Worm (Caenorhabditis elegans) whole organism, early embryonic: Measurements from ENCODE around the gene ced-6.

Experiments used
- B0310.2 ChIP-seq: sonication (generic microtip); optimal IDR thresholded peaks from 2 replicates; lab custom pipeline; 2016; ENCODE audit warnings: mild to moderate bottlenecking, missing genetic modification characterization, missing compliant biosample characterization
- F13C5.2 ChIP-seq: sonication (generic microtip); optimal IDR thresholded peaks from 2 replicates; lab custom pipeline; 2017; ENCODE audit warnings: mild to moderate bottlenecking, missing genetic modification characterization, inconsistent platforms, missing compliant biosample characterization
- aly-1 ChIP-seq: sonication (generic microtip); optimal IDR thresholded peaks from 2 replicates; lab custom pipeline; 2016; ENCODE audit warnings: missing genetic modification characterization, missing compliant biosample characterization
- ama-1 ChIP-seq: fragments of 150-350 bp; optimal IDR thresholded peaks from 2 replicates; lab custom pipeline; 2014
- ceh-13 ChIP-seq: fragments of 200-800 bp; sonication (Bioruptor generic); optimal IDR thresholded peaks from 2 replicates; lab custom pipeline; 2018; ENCODE audit warnings: mild to moderate bottlenecking, missing genetic modification characterization, missing compliant biosample characterization
- ceh-36 ChIP-seq: sonication (generic microtip); optimal IDR thresholded peaks from 2 replicates; lab custom pipeline; 2016; ENCODE audit warnings: missing genetic modification characterization, inconsistent platforms, missing compliant biosample characterization
- ets-7 ChIP-seq: sonication (generic microtip); optimal IDR thresholded peaks from 2 replicates; lab custom pipeline; 2016; ENCODE audit warnings: missing genotype, missing genetic modification characterization, missing compliant biosample characterization
- flt-1 ChIP-seq: fragments of 200-800 bp; sonication (Bioruptor generic); IDR thresholded peaks from 2 replicates; pipeline ENCODE4 v1.3.6; 2022; ENCODE audit warnings: missing genetic modification characterization, missing compliant biosample characterization
- hmbx-1 ChIP-seq: sonication (generic microtip); optimal IDR thresholded peaks from 2 replicates; lab custom pipeline; 2016; ENCODE audit warnings: mild to moderate bottlenecking, missing genetic modification characterization, missing compliant biosample characterization
- hmg-4 ChIP-seq: fragments of 200-800 bp; sonication (Bioruptor generic); optimal IDR thresholded peaks from 2 replicates; lab custom pipeline; 2018; ENCODE audit warnings: mild to moderate bottlenecking, missing genetic modification characterization, missing compliant biosample characterization
- hnd-1 ChIP-seq: sonication (generic microtip); optimal IDR thresholded peaks from 2 replicates; lab custom pipeline; 2016; ENCODE audit warnings: missing genetic modification characterization, missing compliant biosample characterization
- pes-1 ChIP-seq: fragments of 200-800 bp; sonication (Bioruptor generic); IDR thresholded peaks from 2 replicates; pipeline ENCODE4 v1.3.6; 2022; ENCODE audit warnings: missing genetic modification reagents, missing genetic modification characterization, missing compliant biosample characterization
- scrt-1 ChIP-seq: fragments of 200-800 bp; sonication (Bioruptor generic); IDR thresholded peaks from 2 replicates; pipeline ENCODE4 v1.3.6; 2022; ENCODE audit warnings: missing genetic modification characterization, missing compliant biosample characterization
- sea-1 ChIP-seq: fragments of 200-800 bp; sonication (Bioruptor generic); conservative IDR thresholded peaks from 2 replicates; pipeline ENCODE4 v1.3.6; 2022; ENCODE audit warnings: missing genetic modification characterization, missing compliant biosample characterization
- tbx-11 ChIP-seq: fragments of 200-800 bp; sonication (Bioruptor generic); IDR thresholded peaks from 2 replicates; pipeline ENCODE4 v1.3.6; 2022; ENCODE audit warnings: missing genetic modification characterization, missing compliant biosample characterization
- tra-4 ChIP-seq: sonication (generic microtip); optimal IDR thresholded peaks from 2 replicates; lab custom pipeline; 2017; ENCODE audit warnings: missing genetic modification characterization, missing compliant biosample characterization

Gene ced-6

DNA sequence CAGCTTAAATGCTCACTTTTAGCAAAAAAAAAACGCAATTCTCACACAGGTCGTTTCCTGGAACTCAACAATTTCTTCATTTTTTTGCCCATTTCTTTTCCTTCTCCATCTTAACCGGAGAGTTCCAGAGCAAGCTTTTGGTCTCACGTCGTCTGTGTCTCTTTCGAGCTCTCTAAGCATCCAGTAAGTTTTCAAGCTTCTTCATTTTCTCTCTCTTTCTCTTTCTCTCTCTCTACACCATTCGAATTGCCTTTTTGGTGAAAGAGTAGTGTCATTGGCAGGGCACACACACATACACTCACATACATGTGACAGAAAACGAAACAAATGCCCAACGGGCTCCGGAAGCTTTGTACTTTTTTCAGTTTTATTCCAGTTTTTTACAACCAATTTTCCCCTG, 44.3 kb downstream of the ced-6 start:
- no peak for TF ChIP-seq ama-1 (lab: Kevin White, UChicago)
- TF ChIP-seq ceh-13 (GFP tag; lab: Kevin White, UChicago): no peak
- no peak for TF ChIP-seq pes-1 (GFP tag; lab: Robert Waterston, UW)
- TF ChIP-seq tbx-11 (GFP tag; lab: Robert Waterston, UW): no peak

DNA sequence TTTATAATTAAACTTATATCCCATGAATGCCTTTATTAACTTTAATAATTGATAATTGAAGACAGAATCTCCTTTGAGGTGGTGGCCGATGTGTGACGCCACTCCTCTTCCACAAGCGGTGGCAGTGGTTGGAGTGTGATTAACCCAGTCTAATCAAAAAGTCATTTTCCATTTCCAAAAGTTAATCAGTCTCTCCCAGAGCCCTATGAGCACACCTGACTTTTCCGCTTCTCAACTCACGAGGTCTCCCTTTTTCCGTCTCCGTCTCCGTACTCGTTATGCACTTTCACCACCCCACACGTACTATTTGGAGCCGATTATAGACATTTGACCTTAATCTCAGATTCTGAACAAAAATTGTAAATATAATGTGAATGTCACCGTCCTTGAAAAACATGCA, 47.1 kb downstream of the ced-6 start:
- TF ChIP-seq tra-4 (no peak), ceh-36 (tag; lab: Kevin White, UChicago) (no peak), ets-7 (no peak), sea-1 (GFP tag; lab: Robert Waterston, UW) (no peak), hnd-1 (no peak), tbx-11 (GFP tag; lab: Robert Waterston, UW) (no peak), hmg-4 (no peak), pes-1 (GFP tag; lab: Robert Waterston, UW) (no peak), ceh-13 (GFP tag; lab: Kevin White, UChicago) (no peak), hmbx-1 (tag; lab: Kevin White, UChicago) (no peak), B0310.2 (tag; lab: Kevin White, UChicago) (no peak), flt-1 (GFP tag; lab: Robert Waterston, UW) (no peak), F13C5.2 (tag; lab: Kevin White, UChicago) (no peak), aly-1 (tag; lab: Kevin White, UChicago) (no peak), scrt-1 (GFP tag; lab: Robert Waterston, UW) (no peak)
